Fruit fly (Drosophila melanogaster): Measurements from ENCODE around the gene Apc.

Apc gene

DNA sequence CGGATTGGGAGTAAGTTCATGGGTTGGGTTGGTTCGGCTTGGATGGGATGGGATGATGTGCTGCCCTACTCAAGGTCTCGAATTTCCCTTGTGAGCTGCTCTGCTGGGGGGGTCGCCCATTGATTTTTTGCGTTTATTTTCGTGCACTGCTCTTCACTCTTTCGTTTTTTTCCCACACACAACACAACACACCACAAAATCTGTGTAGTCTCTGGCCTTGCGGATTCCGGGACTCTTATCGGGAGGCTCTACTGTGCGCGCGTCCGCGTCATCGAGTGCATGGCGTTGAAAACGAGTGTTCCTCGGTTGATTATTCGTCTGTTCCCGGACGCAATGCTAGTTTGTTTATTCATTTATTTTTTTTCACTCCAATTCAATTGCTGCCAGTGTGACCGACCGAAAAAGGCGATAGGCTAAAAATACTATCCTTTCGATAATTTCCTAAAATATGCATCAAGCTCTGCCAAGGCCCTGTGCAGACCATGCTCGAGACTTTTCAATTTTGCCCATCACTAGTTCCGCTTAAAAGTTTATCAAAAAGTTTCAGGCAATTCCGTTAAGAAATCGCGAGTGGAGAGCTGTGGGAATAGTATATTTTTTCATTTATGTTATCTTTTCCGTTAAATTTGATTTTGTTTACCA, 12.8 kb downstream of the Apc start, which contains the start of gene WASp (continued):
- peak; percentile 71 for TF ChIP-seq CG2712 (tag; optimal IDR thresholded peaks at IDR 0.05)
- TF ChIP-seq CG9609 (GFP tag; optimal IDR thresholded peaks at IDR 0.05): peak; percentile 53
- no peak for TF ChIP-seq tap (tag; optimal IDR thresholded peaks at IDR 0.05)
- no peak for TF ChIP-seq CG7839 (tag; optimal IDR thresholded peaks at IDR 0.05)
- TF ChIP-seq Hr39 (optimal IDR thresholded peaks at IDR 0.05): no peak
- peak; percentile 89 for TF ChIP-seq YL-1 (GFP tag; optimal IDR thresholded peaks at IDR 0.05)
- TF ChIP-seq CG7786 (GFP tag; optimal IDR thresholded peaks at IDR 0.05): peak; percentile 61
- TF ChIP-seq CG3163 (GFP tag; optimal IDR thresholded peaks at IDR 0.05): peak; percentile 70
- peak; percentile 99 for TF ChIP-seq Ets65A (GFP tag)
- TF ChIP-seq Atf6 (GFP tag; IDR thresholded peaks at IDR 0.05): peak; percentile 56; the same call in 1 of the 2 replicates
- peak; percentile 77 for TF ChIP-seq CG17829 (tag; optimal IDR thresholded peaks at IDR 0.05)
- TF ChIP-seq ase (GFP tag; IDR thresholded peaks at IDR 0.05): peak; percentile 44; the same call in 1 of the 3 replicates
- TF ChIP-seq ken (GFP tag; IDR thresholded peaks at IDR 0.05): peak; percentile 58; the same call in 1 of the 3 replicates
- peak; percentile 35 for TF ChIP-seq tx (GFP tag; optimal IDR thresholded peaks at IDR 0.05)
- peak; percentile 62 for TF ChIP-seq vfl (GFP tag; optimal IDR thresholded peaks at IDR 0.05)
- peak; percentile 66 for TF ChIP-seq HmgD (GFP tag; optimal IDR thresholded peaks at IDR 0.05)
- TF ChIP-seq sob (GFP tag; IDR thresholded peaks at IDR 0.05): peak; percentile 81
- TF ChIP-seq D19A (tag; optimal IDR thresholded peaks at IDR 0.05): no peak
- peak; percentile 94 for TF ChIP-seq CG12659 (GFP tag; optimal IDR thresholded peaks at IDR 0.05)
- peak; percentile 67 for TF ChIP-seq slbo (GFP tag; IDR thresholded peaks at IDR 0.05)
- no peak for TF ChIP-seq klu (GFP tag; IDR thresholded peaks at IDR 0.05)
- peak; percentile 93 for TF ChIP-seq CG30020 (tag; optimal IDR thresholded peaks at IDR 0.05)
- peak; percentile 81 for TF ChIP-seq caup (GFP tag; optimal IDR thresholded peaks at IDR 0.05; ENCODE audit: severe bottlenecking)
- peak; percentile 93 for TF ChIP-seq CG4617 (GFP tag; optimal IDR thresholded peaks at IDR 0.05; ENCODE audit: borderline replicate concordance)
- TF ChIP-seq H2.0 (GFP tag; IDR thresholded peaks at IDR 0.05): peak; percentile 66
- peak; percentile 54 to 75 for TF ChIP-seq chif (GFP tag; optimal IDR thresholded peaks at IDR 0.05)
- TF ChIP-seq Max (GFP tag; optimal IDR thresholded peaks at IDR 0.05): peak; percentile 61
- TF ChIP-seq mirr (GFP tag; optimal IDR thresholded peaks at IDR 0.05): peak; percentile 22
- TF ChIP-seq CG14860 (GFP tag; IDR thresholded peaks at IDR 0.05; ENCODE audit: partially characterized antibody): peak; percentile 53; the same call in 1 of the 3 replicates
- TF ChIP-seq CG12391 (tag; optimal IDR thresholded peaks at IDR 0.05): peak; percentile 73
- peak; percentile 55 for TF ChIP-seq CG10654 (GFP tag; optimal IDR thresholded peaks at IDR 0.05)
- TF ChIP-seq emc (GFP tag; optimal IDR thresholded peaks at IDR 0.05): peak; percentile 75
- TF ChIP-seq bbx (GFP tag; IDR thresholded peaks at IDR 0.05; ENCODE audit: partially characterized antibody): peak; percentile 57
- TF ChIP-seq Eip74EF (GFP tag; optimal IDR thresholded peaks at IDR 0.05): peak in 1 of 2 experiments; percentile 86
- 0 out of 2 replicates have a peak, but pooled peaks have one; percentile 34 for TF ChIP-seq ap (GFP tag; IDR thresholded peaks at IDR 0.05)
- no peak for TF ChIP-seq CG3281 (GFP tag; optimal IDR thresholded peaks at IDR 0.05)
- 0 out of 2 replicates have a peak, but pooled peaks have one; percentile 19 for TF ChIP-seq toy (GFP tag; IDR thresholded peaks at IDR 0.05)
- TF ChIP-seq Mad (GFP tag; optimal IDR thresholded peaks at IDR 0.05): peak; percentile 78
- peak; percentile 66 for TF ChIP-seq CG18011 (GFP tag; optimal IDR thresholded peaks at IDR 0.05)
- 0 out of 3 replicates have a peak, but pooled peaks have one; percentile 24 for TF ChIP-seq C15 (GFP tag; IDR thresholded peaks at IDR 0.05)
- TF ChIP-seq Vsx1 (GFP tag; optimal IDR thresholded peaks at IDR 0.05): no peak
- TF ChIP-seq Nf-YB (GFP tag; optimal IDR thresholded peaks at IDR 0.05): peak; percentile 40
- TF ChIP-seq CG10979 (tag; optimal IDR thresholded peaks at IDR 0.05): peak; percentile 39
- no peak for TF ChIP-seq tup (GFP tag; optimal IDR thresholded peaks at IDR 0.05)
- peak; percentile 18 for TF ChIP-seq Abd-B (GFP tag; optimal IDR thresholded peaks at IDR 0.05)
- TF ChIP-seq lilli (GFP tag; optimal IDR thresholded peaks at IDR 0.05): peak; percentile 79
- peak; percentile 70 for TF ChIP-seq stc (GFP tag; IDR thresholded peaks at IDR 0.05)
- TF ChIP-seq E2f2 (GFP tag; IDR thresholded peaks at IDR 0.05): peak; percentile 73
- TF ChIP-seq ttk (GFP tag; IDR thresholded peaks at IDR 0.05): peak; percentile 67
- no peak for TF ChIP-seq cad (GFP tag; optimal IDR thresholded peaks at IDR 0.05)
